Worm (Caenorhabditis elegans) whole organism, mixed stage, embryonic: Measurements from ENCODE around the gene Y54G2A.48.
A peak's percentile ranks its signal among the peaks of the same experiment; 100 is the strongest.

ENCODE experiments used
- bed-3 ChIP-seq: fragments of 200-800 bp; sonication (Bioruptor generic); optimal IDR thresholded peaks from 3 replicates; lab custom pipeline; 2018; ENCODE audit warnings: mild to moderate bottlenecking, missing genetic modification characterization, moderate library complexity, missing compliant biosample characterization
- blmp-1 ChIP-seq: fragments of 150-350 bp; optimal IDR thresholded peaks from 2 replicates; lab custom pipeline; 2014; ENCODE audit warnings: missing biosample characterization, missing genetic modification characterization
- ceh-39 ChIP-seq: fragments of 150-350 bp; optimal IDR thresholded peaks from 2 replicates; lab custom pipeline; 2014; ENCODE audit warnings: missing biosample characterization, missing genetic modification characterization
- ceh-43 ChIP-seq: fragments of 200-800 bp; sonication (Bioruptor generic); optimal IDR thresholded peaks from 2 replicates; lab custom pipeline; 2018; ENCODE audit warnings: mild to moderate bottlenecking, missing genetic modification characterization, moderate library complexity, missing compliant biosample characterization
- ceh-83 ChIP-seq: fragments of 200-800 bp; sonication (Bioruptor generic); optimal IDR thresholded peaks from 2 replicates; lab custom pipeline; 2018; ENCODE audit warnings: mild to moderate bottlenecking, missing genetic modification characterization, missing compliant biosample characterization
- ces-1 ChIP-seq: fragments of 150-350 bp; optimal IDR thresholded peaks from 2 replicates; lab custom pipeline; 2014; ENCODE audit warnings: missing biosample characterization, missing genetic modification reagents, missing genetic modification characterization
- cnd-1 ChIP-seq: fragments of 200-800 bp; sonication (Bioruptor generic); optimal IDR thresholded peaks from 2 replicates; lab custom pipeline; 2018; ENCODE audit warnings: mild to moderate bottlenecking, missing genetic modification characterization, missing compliant biosample characterization
- drap-1 ChIP-seq: fragments of 200-800 bp; sonication (Bioruptor generic); optimal IDR thresholded peaks from 3 replicates; lab custom pipeline; 2018; ENCODE audit warnings: mild to moderate bottlenecking, missing genetic modification characterization, missing compliant biosample characterization
- flh-1 ChIP-seq: fragments of 200-800 bp; sonication (Bioruptor generic); optimal IDR thresholded peaks from 2 replicates; lab custom pipeline; 2018; ENCODE audit warnings: mild to moderate bottlenecking, missing genetic modification characterization, moderate library complexity, missing compliant biosample characterization
- ham-2 ChIP-seq: fragments of 200-800 bp; sonication (Bioruptor generic); optimal IDR thresholded peaks from 2 replicates; lab custom pipeline; 2018; ENCODE audit warnings: mild to moderate bottlenecking, missing genetic modification characterization, missing compliant biosample characterization
- hlh-1 ChIP-seq: fragments of 150-350 bp; optimal IDR thresholded peaks from 2 replicates; lab custom pipeline; 2014; ENCODE audit warnings: missing biosample characterization, missing genetic modification reagents, missing genetic modification characterization
- lin-13 ChIP-seq: fragments of 150-350 bp; optimal IDR thresholded peaks from 2 replicates; lab custom pipeline; 2014; ENCODE audit warnings: missing biosample characterization, missing genetic modification characterization
- lsy-2 ChIP-seq: fragments of 150-350 bp; optimal IDR thresholded peaks from 2 replicates; lab custom pipeline; 2014; ENCODE audit warnings: missing biosample characterization, missing genetic modification characterization
- mab-5 ChIP-seq: fragments of 150-350 bp; optimal IDR thresholded peaks from 2 replicates; lab custom pipeline; 2014; ENCODE audit warnings: missing biosample characterization, missing genetic modification characterization
- mep-1 ChIP-seq: fragments of 150-350 bp; optimal IDR thresholded peaks from 2 replicates; lab custom pipeline; 2017; ENCODE audit warnings: missing biosample characterization, missing genetic modification reagents, missing genetic modification characterization, inconsistent platforms
- mls-2 ChIP-seq: sonication (generic microtip); optimal IDR thresholded peaks from 2 replicates; lab custom pipeline; 2016; ENCODE audit warnings: mild to moderate bottlenecking, missing genetic modification characterization, moderate library complexity, missing compliant biosample characterization
- nhr-12 ChIP-seq: fragments of 150-350 bp; optimal IDR thresholded peaks from 2 replicates; lab custom pipeline; 2014; ENCODE audit warnings: missing biosample characterization, missing genetic modification characterization
- nhr-2 ChIP-seq: fragments of 150-350 bp; optimal IDR thresholded peaks from 2 replicates; lab custom pipeline; 2014; ENCODE audit warnings: missing biosample characterization, missing genetic modification characterization
- nhr-237 ChIP-seq: fragments of 150-350 bp; optimal IDR thresholded peaks from 2 replicates; lab custom pipeline; 2014; ENCODE audit warnings: missing biosample characterization, missing genetic modification characterization
- nhr-28 ChIP-seq: fragments of 150-350 bp; optimal IDR thresholded peaks from 2 replicates; lab custom pipeline; 2014; ENCODE audit warnings: missing biosample characterization, missing genetic modification characterization
- nhr-76 ChIP-seq: sonication (generic microtip); optimal IDR thresholded peaks from 2 replicates; lab custom pipeline; 2017; ENCODE audit warnings: missing biosample characterization, missing genetic modification characterization
- tbx-8 ChIP-seq: fragments of 200-800 bp; sonication (Bioruptor generic); optimal IDR thresholded peaks from 2 replicates; lab custom pipeline; 2018; ENCODE audit warnings: mild to moderate bottlenecking, missing genetic modification characterization, moderate library complexity, missing compliant biosample characterization
- unc-39 ChIP-seq: fragments of 150-350 bp; optimal IDR thresholded peaks from 2 replicates; lab custom pipeline; 2014; ENCODE audit warnings: missing biosample characterization, missing genetic modification characterization
- unc-62 ChIP-seq: fragments of 150-350 bp; optimal IDR thresholded peaks from 2 replicates; lab custom pipeline; 2014; ENCODE audit warnings: missing biosample characterization, missing genetic modification reagents, missing genetic modification characterization
- zip-8 ChIP-seq: fragments of 150-350 bp; optimal IDR thresholded peaks from 2 replicates; lab custom pipeline; 2014; ENCODE audit warnings: missing biosample characterization, missing genetic modification characterization
- ztf-11 ChIP-seq: fragments of 150-350 bp; optimal IDR thresholded peaks from 2 replicates; lab custom pipeline; 2014; ENCODE audit warnings: missing biosample characterization, missing genetic modification characterization

The Y54G2A.48 gene

ce11 chrIV:2841260-2841659, 8.8 kb upstream of the Y54G2A.48 start, which contains the start of gene clec-83:
TSS of gene clec-83 (minus strand) at chrIV:2841472.
- TF ChIP-seq blmp-1 (tag; lab: Kevin White, UChicago): no peak
- no peak for TF ChIP-seq nhr-12 (tag; lab: Kevin White, UChicago)

DNA sequence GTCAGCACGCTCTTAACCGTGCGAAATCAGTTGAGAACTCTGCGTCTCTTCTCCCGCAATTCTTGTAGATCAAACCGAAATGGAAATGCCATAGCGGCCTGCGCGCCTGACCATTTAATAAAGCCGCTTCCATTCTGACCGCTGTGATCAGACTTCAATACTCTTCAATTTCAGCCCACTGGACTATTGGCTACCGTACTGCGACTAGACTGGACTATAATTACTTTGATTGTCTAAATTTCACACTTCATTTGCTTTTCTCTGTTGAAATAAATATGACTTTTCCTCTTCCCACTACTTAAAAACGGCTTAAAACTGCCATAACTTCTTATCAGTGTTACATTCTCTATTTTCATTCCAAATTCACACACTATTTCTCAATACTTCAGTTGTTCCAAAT, 5.8 kb upstream of the Y54G2A.48 start, which contains the start of gene Y54G2A.7:
TSS of gene Y54G2A.7 (plus strand) at position 301 of the 400 bp plus-strand sequence.
- no peak for TF ChIP-seq ceh-39
- TF ChIP-seq nhr-2: no peak
- TF ChIP-seq blmp-1 (tag; lab: Kevin White, UChicago): no peak
- no peak for TF ChIP-seq ham-2
- TF ChIP-seq flh-1 (GFP tag; lab: Kevin White, UChicago): no peak
- no peak for TF ChIP-seq tbx-8 (GFP tag; lab: Kevin White, UChicago)
- no peak for TF ChIP-seq cnd-1 (tag; lab: Kevin White, UChicago)
- no peak for TF ChIP-seq nhr-12 (tag; lab: Kevin White, UChicago)
- TF ChIP-seq zip-8: no peak
- TF ChIP-seq unc-39 (tag; lab: Kevin White, UChicago): no peak

DNA sequence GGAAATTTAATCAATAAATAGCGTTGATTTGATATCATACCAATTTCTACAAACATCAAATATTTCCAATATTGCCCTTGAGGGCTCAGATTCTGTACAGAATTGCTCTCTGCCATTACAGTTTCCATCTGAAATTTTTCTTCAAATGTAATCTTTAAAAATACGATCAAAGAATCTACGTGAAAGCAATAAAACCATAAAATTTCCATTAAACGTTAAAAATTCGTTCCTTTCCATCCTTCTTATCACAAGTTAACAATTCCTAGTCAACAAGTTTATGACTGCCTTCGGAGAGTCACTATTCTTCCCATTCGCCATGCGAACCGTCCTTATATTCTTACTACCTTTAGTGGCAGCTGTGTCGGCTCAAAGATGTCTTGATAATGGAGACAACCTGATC, 2.9 kb upstream of the Y54G2A.48 start, which contains the start of gene clec-82:
TSS of gene clec-82 (plus strand) at position 301 of the 400 bp plus-strand sequence.
- no peak for TF ChIP-seq ceh-43 (GFP tag; lab: Kevin White, UChicago)

ce11 chrIV:2834516-2834915, 2.0 kb upstream of the Y54G2A.48 start, which contains the start of gene pudl-2:
TSS of gene pudl-2 (plus strand) at chrIV:2834816.
- TF ChIP-seq unc-39 (tag; lab: Kevin White, UChicago) (no peak), nhr-237 (no peak), lsy-2 (tag; lab: Kevin White, UChicago) (no peak), drap-1 (GFP tag; lab: Kevin White, UChicago) (no peak), unc-62 (GFP tag; lab: Kevin White, UChicago) (no peak), lin-13 (tag; lab: Kevin White, UChicago) (no peak)

- no peak for TF ChIP-seq nhr-28 (tag; lab: Kevin White, UChicago)
- TF ChIP-seq, all 35 proteins: peak for 0
Measured at ce11 chrIV:2826335-2826734, 6.2 kb downstream of the Y54G2A.48 start.

ce11 chrIV:2825460-2826103, 6.9 kb downstream of the Y54G2A.48 start:
- peak; percentile 3 for TF ChIP-seq ceh-83 (GFP tag; lab: Kevin White, UChicago)
- TF ChIP-seq unc-62 (GFP tag; lab: Kevin White, UChicago): no peak
- no peak for TF ChIP-seq ztf-11 (tag; lab: Kevin White, UChicago)

DNA sequence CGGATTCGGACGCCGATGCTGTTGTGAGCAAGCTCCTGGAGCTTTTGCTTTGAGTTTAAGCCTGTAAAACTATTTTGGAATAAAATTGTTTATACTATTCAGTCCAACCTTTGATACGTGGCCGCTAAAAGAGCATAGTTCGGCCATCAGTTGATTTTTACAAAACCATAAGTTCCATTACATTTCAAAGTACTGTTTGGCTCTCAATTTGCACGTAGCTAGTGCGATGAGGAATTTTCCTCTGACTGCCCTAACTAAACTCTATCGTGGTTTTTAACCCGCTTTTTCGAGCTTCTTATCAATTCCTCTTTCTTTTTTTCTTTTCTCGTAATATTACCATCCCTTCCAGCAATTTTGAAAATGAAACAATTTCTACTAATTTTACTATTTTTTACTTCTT, 9.0 kb downstream of the Y54G2A.48 start, which contains the start of gene clec-80:
TSS of gene clec-80 (plus strand) at position 301 of the 400 bp plus-strand sequence.
- TF ChIP-seq drap-1 (GFP tag; lab: Kevin White, UChicago) (no peak), bed-3 (no peak), nhr-76 (tag; lab: Kevin White, UChicago) (no peak), ces-1 (GFP tag; lab: Kevin White, UChicago) (no peak), hlh-1 (tag; lab: Kevin White, UChicago) (no peak), mls-2 (no peak)

- no peak for TF ChIP-seq hlh-1 (tag; lab: Kevin White, UChicago)
- no peak for TF ChIP-seq mep-1 (tag; lab: Kevin White, UChicago)
- TF ChIP-seq cnd-1 (tag; lab: Kevin White, UChicago): no peak
- TF ChIP-seq ces-1 (GFP tag; lab: Kevin White, UChicago): no peak
- TF ChIP-seq mab-5 (tag; lab: Kevin White, UChicago): no peak
- no peak for TF ChIP-seq ceh-43 (GFP tag; lab: Kevin White, UChicago)
- no peak for TF ChIP-seq mls-2
- TF ChIP-seq nhr-12 (tag; lab: Kevin White, UChicago): no peak
- TF ChIP-seq ham-2: no peak
Measured at ce11 chrIV:2820408-2820807, 12.1 kb downstream of the Y54G2A.48 start, which contains the start of gene Y54G2A.37. TSS of gene Y54G2A.37 (plus strand) at chrIV:2820708.
